Worm (Caenorhabditis elegans) whole organism, L4/young adult: ENCODE data around the gene H12D21.5.

ENCODE experiments used
- W03F9.2 ChIP-seq: fragments of 150-350 bp; optimal IDR thresholded peaks from 2 replicates; lab custom pipeline; 2014; ENCODE audit warnings: missing biosample characterization, missing genetic modification characterization
- dao-5 ChIP-seq: sonication (generic microtip); optimal IDR thresholded peaks from 2 replicates; lab custom pipeline; 2016; ENCODE audit warnings: missing genotype, missing genetic modification characterization, moderate library complexity, missing compliant biosample characterization
- him-1 ChIP-seq: sonication (generic microtip); optimal IDR thresholded peaks from 2 replicates; lab custom pipeline; 2016; ENCODE audit warnings: missing genotype, missing genetic modification reagents, missing genetic modification characterization, missing compliant biosample characterization

DNA sequence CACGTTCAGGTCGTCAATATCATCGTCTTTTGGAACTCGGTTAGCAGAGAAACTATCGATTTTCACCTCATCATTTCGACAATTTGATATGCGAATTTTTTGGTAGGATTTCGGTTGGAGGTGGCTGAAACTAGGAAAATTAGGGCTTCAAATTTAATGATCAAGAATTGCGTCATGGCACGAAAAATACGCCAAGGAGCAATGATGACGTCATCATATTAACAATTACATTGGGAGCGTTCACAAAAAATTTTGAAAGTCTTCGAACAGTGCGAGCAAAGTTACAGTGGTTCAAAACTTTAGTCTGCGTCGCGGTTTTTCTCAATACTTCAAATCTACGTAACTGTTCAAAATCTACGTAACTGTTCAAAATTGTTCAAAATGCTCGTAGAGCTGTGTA, 49.1 kb downstream of the H12D21.5 start:
- no peak for TF ChIP-seq W03F9.2 (tag; lab: Kevin White, UChicago)
- no peak for TF ChIP-seq him-1 (tag; lab: Kevin White, UChicago)
- no peak for TF ChIP-seq dao-5 (tag; lab: Kevin White, UChicago)
